Fruit fly (Drosophila melanogaster) whole organism, embryonic: ENCODE measurements around the gene CG13008.

Experiments
- Abd-B ChIP-seq: fragments of 200-800 bp; sonication (Bioruptor generic); optimal IDR thresholded peaks from 2 replicates; lab custom pipeline; 2018; ENCODE audit warnings: missing biosample characterization, mild to moderate bottlenecking, missing genetic modification characterization, moderate library complexity
- Asciz ChIP-seq: fragments of 200-800 bp; sonication (Bioruptor generic); optimal IDR thresholded peaks from 2 replicates; lab custom pipeline; 2017; ENCODE audit warnings: missing biosample characterization, mild to moderate bottlenecking, missing genetic modification characterization, missing genetic modification reagents
- Bdp1 ChIP-seq: fragments of 200-800 bp; sonication (Bioruptor generic); optimal IDR thresholded peaks from 3 replicates; lab custom pipeline; 2016; ENCODE audit warnings: missing biosample characterization, missing genetic modification characterization
- Bgb ChIP-seq: fragments of 200-800 bp; sonication (Bioruptor generic); IDR thresholded peaks from 2 replicates; pipeline ENCODE4 v1.3.6; 2022; ENCODE audit warnings: missing biosample characterization, missing genetic modification characterization; ENCODE audit not compliant: partially characterized antibody
- CG10462 ChIP-seq: fragments of 200-800 bp; sonication (Bioruptor generic); optimal IDR thresholded peaks from 2 replicates; lab custom pipeline; 2016; ENCODE audit warnings: missing biosample characterization, missing genetic modification characterization
- CG10543 ChIP-seq: fragments of 200-800 bp; sonication (Bioruptor generic); optimal IDR thresholded peaks from 3 replicates; lab custom pipeline; 2017; ENCODE audit warnings: missing biosample characterization, mild to moderate bottlenecking, missing genetic modification characterization, moderate library complexity
- CG10979 ChIP-seq: fragments of 200-800 bp; sonication (Bioruptor generic); optimal IDR thresholded peaks from 2 replicates; lab custom pipeline; 2018; ENCODE audit warnings: missing biosample characterization, mild to moderate bottlenecking, missing genetic modification characterization, moderate library complexity
- CG11695 ChIP-seq: fragments of 200-800 bp; sonication (Bioruptor generic); IDR thresholded peaks from 3 replicates; pipeline ENCODE4 v1.3.6; 2022; ENCODE audit warnings: missing biosample characterization, missing genetic modification characterization
- CG12659 ChIP-seq: fragments of 200-800 bp; sonication (Bioruptor generic); optimal IDR thresholded peaks from 3 replicates; lab custom pipeline; 2017; ENCODE audit warnings: mild to moderate bottlenecking, missing biosample characterization, missing genetic modification reagents, missing genetic modification characterization
- CG12744 ChIP-seq: fragments of 200-800 bp; sonication (Bioruptor generic); optimal IDR thresholded peaks from 2 replicates; lab custom pipeline; 2016; ENCODE audit warnings: missing biosample characterization, missing genetic modification characterization
- CG13296 ChIP-seq: fragments of 200-800 bp; sonication (Bioruptor generic); optimal IDR thresholded peaks from 3 replicates; lab custom pipeline; 2018; ENCODE audit warnings: missing biosample characterization, mild to moderate bottlenecking, missing genetic modification characterization
- CG13424 ChIP-seq: fragments of 200-800 bp; sonication (Bioruptor generic); optimal IDR thresholded peaks from 2 replicates; lab custom pipeline; 2019; ENCODE audit warnings: missing biosample characterization, mild to moderate bottlenecking, missing genetic modification characterization, moderate library complexity
- CG16815 ChIP-seq: fragments of 200-800 bp; sonication (Bioruptor generic); optimal IDR thresholded peaks from 3 replicates; lab custom pipeline; 2017; ENCODE audit warnings: missing biosample characterization, mild to moderate bottlenecking, missing genetic modification characterization
- CG2120 ChIP-seq: fragments of 200-800 bp; sonication (Bioruptor generic); optimal IDR thresholded peaks from 3 replicates; lab custom pipeline; 2016; ENCODE audit warnings: missing biosample characterization, missing genetic modification characterization
- CG2199 ChIP-seq: fragments of 200-800 bp; sonication (Bioruptor generic); IDR thresholded peaks from 3 replicates; pipeline ENCODE4 v1.3.6; 2022; ENCODE audit warnings: missing biosample characterization, missing genetic modification characterization
- CG32767 ChIP-seq: fragments of 200-800 bp; sonication (Bioruptor generic); IDR thresholded peaks from 2 replicates; pipeline ENCODE4 v1.3.6; 2022; ENCODE audit warnings: missing biosample characterization, missing genetic modification characterization
- CG32772 ChIP-seq: fragments of 200-800 bp; sonication (Bioruptor generic); IDR thresholded peaks from 2 replicates; pipeline ENCODE4 v1.3.6; 2022; ENCODE audit warnings: missing biosample characterization, missing genetic modification characterization
- CG3407 ChIP-seq: fragments of 200-800 bp; sonication (Bioruptor generic); optimal IDR thresholded peaks from 2 replicates; lab custom pipeline; 2018; ENCODE audit warnings: missing biosample characterization, mild to moderate bottlenecking, missing genetic modification characterization
- CG6254 ChIP-seq: fragments of 200-800 bp; sonication (Bioruptor generic); optimal IDR thresholded peaks from 3 replicates; lab custom pipeline; 2017; ENCODE audit warnings: mild to moderate bottlenecking, missing biosample characterization, missing genetic modification reagents, missing genetic modification characterization
- CG7357 ChIP-seq: fragments of 200-800 bp; sonication (Bioruptor generic); IDR thresholded peaks from 3 replicates; pipeline ENCODE4 v1.3.6; 2022; ENCODE audit warnings: missing biosample characterization, missing genetic modification characterization
- CG8765 ChIP-seq: fragments of 200-800 bp; sonication (Bioruptor generic); IDR thresholded peaks from 2 replicates; pipeline ENCODE4 v1.3.6; 2022; ENCODE audit warnings: missing biosample characterization, missing genetic modification characterization
- Deaf1 ChIP-seq: fragments of 200-800 bp; optimal IDR thresholded peaks from 3 replicates; lab custom pipeline; 2019; ENCODE audit warnings: missing biosample characterization, mild to moderate bottlenecking, missing genetic modification characterization, moderate library complexity
- Hr51 ChIP-seq, 2 experiments: fragments of 200-800 bp; sonication (Bioruptor generic); optimal IDR thresholded peaks; 2 replicates in 1 of 2; 3 replicates in 1 of 2; lab custom pipeline; 2016 to 2018; ENCODE audit warnings: missing biosample characterization in 2 of 2, missing genetic modification characterization in 2 of 2, mild to moderate bottlenecking in 1 of 2, moderate library complexity in 1 of 2
- Hr78 ChIP-seq, 2 experiments: fragments of 200-800 bp in 1 of 2; fragments of >200 bp in 1 of 2; sonication (Bioruptor generic) in 1 of 2; optimal IDR thresholded peaks; 2 replicates each; lab custom pipeline; 2017 to 2019; ENCODE audit warnings: missing biosample characterization in 2 of 2, missing genetic modification characterization in 2 of 2, mild to moderate bottlenecking in 1 of 2, moderate library complexity in 1 of 2
- Med ChIP-seq: fragments of 200-800 bp; sonication (Bioruptor generic); peaks from one replicate; lab custom pipeline; 2016; ENCODE audit warnings: missing biosample characterization, missing genetic modification characterization, mild to moderate bottlenecking, inconsistent platforms, moderate library complexity
- Side ChIP-seq: fragments of 200-800 bp; sonication (Bioruptor generic); optimal IDR thresholded peaks from 2 replicates; lab custom pipeline; 2016; ENCODE audit warnings: missing biosample characterization, missing genetic modification characterization
- Sry-δ ChIP-seq: fragments of 200-800 bp; sonication (Bioruptor generic); optimal IDR thresholded peaks from 2 replicates; lab custom pipeline; 2016; ENCODE audit warnings: missing biosample characterization, missing genetic modification characterization
- Xrp1 ChIP-seq: fragments of 200-800 bp; sonication (Bioruptor generic); IDR thresholded peaks from 2 replicates; pipeline ENCODE4 v1.3.6; 2022; ENCODE audit warnings: missing biosample characterization, missing genetic modification characterization
- ac ChIP-seq: fragments of 200-800 bp; sonication (Bioruptor generic); optimal IDR thresholded peaks from 3 replicates; lab custom pipeline; 2017; ENCODE audit warnings: missing biosample characterization, mild to moderate bottlenecking, missing genetic modification characterization
- az2 ChIP-seq: fragments of 200-800 bp; sonication (Bioruptor generic); optimal IDR thresholded peaks from 3 replicates; lab custom pipeline; 2016; ENCODE audit warnings: missing biosample characterization, missing genetic modification characterization
- br ChIP-seq: fragments of >200 bp; optimal IDR thresholded peaks from 2 replicates; lab custom pipeline; 2017
- cg ChIP-seq: fragments of 200-800 bp; sonication (Bioruptor generic); optimal IDR thresholded peaks from 3 replicates; lab custom pipeline; 2019; ENCODE audit warnings: missing biosample characterization, mild to moderate bottlenecking, missing genetic modification characterization, moderate library complexity
- chn ChIP-seq: fragments of 200-800 bp; sonication (Bioruptor generic); optimal IDR thresholded peaks from 2 replicates; lab custom pipeline; 2016; ENCODE audit warnings: missing biosample characterization, missing genetic modification characterization
- crol ChIP-seq: fragments of 200-800 bp; sonication (Bioruptor generic); IDR thresholded peaks from 2 replicates; pipeline ENCODE4 v1.3.6; 2022; ENCODE audit warnings: missing biosample characterization, missing genetic modification characterization
- crp ChIP-seq, 2 experiments: fragments of 200-800 bp; sonication (Bioruptor generic); optimal IDR thresholded peaks; 2 replicates in 1 of 2; 3 replicates in 1 of 2; lab custom pipeline; 2017; ENCODE audit warnings: missing biosample characterization in 2 of 2, missing genetic modification characterization in 2 of 2, mild to moderate bottlenecking in 1 of 2, moderate library complexity in 1 of 2
- gsb ChIP-seq: fragments of 200-800 bp; sonication (Bioruptor generic); IDR thresholded peaks from 2 replicates; pipeline ENCODE4 v1.3.6; 2022; ENCODE audit warnings: missing biosample characterization, missing genetic modification characterization
- lilli ChIP-seq: fragments of 200-800 bp; sonication (Bioruptor generic); optimal IDR thresholded peaks from 3 replicates; lab custom pipeline; 2016; ENCODE audit warnings: missing biosample characterization, missing genetic modification characterization
- lov ChIP-seq, 2 experiments: fragments of 200-800 bp in 1 of 2; fragments of >200 bp in 1 of 2; sonication (Bioruptor generic) in 1 of 2; IDR thresholded peaks in 1 of 2; optimal IDR thresholded peaks in 1 of 2; 2 replicates in 1 of 2; 3 replicates in 1 of 2; pipeline versions ENCODE4 v1.3.6 to Lab custom; 2017 to 2022; ENCODE audit warnings: missing biosample characterization in 1 of 2, missing genetic modification characterization in 1 of 2
- mld ChIP-seq: fragments of 200-800 bp; sonication (Bioruptor generic); IDR thresholded peaks from 3 replicates; pipeline ENCODE4 v1.3.6; 2022; ENCODE audit warnings: missing biosample characterization, missing genetic modification characterization; ENCODE audit not compliant: partially characterized antibody
- psq ChIP-seq: fragments of 200-800 bp; sonication (Bioruptor generic); optimal IDR thresholded peaks from 2 replicates; lab custom pipeline; 2017; ENCODE audit warnings: missing biosample characterization, missing genetic modification characterization
- run ChIP-seq: fragments of 200-800 bp; sonication (Bioruptor generic); optimal IDR thresholded peaks from 3 replicates; lab custom pipeline; 2018; ENCODE audit warnings: missing biosample characterization, mild to moderate bottlenecking, missing genetic modification characterization
- sc ChIP-seq, 3 experiments: fragments of >200 bp in 2 of 3; fragments of 200-800 bp in 1 of 3; sonication (Bioruptor generic) in 1 of 3; optimal IDR thresholded peaks; 2 replicates in 2 of 3; 3 replicates in 1 of 3; lab custom pipeline; 2017; ENCODE audit warnings: mild to moderate bottlenecking in 1 of 3, missing biosample characterization in 1 of 3, missing genetic modification characterization in 1 of 3, missing genetic modification reagents in 1 of 3
- seq ChIP-seq: fragments of 200-800 bp; sonication (Bioruptor generic); IDR thresholded peaks from 2 replicates; pipeline ENCODE4 v1.3.6; 2022; ENCODE audit warnings: missing biosample characterization, missing genetic modification characterization
- sima ChIP-seq: fragments of 200-800 bp; sonication (Bioruptor generic); optimal IDR thresholded peaks from 2 replicates; lab custom pipeline; 2016; ENCODE audit warnings: missing biosample characterization, missing genetic modification characterization
- sob ChIP-seq: fragments of 200-800 bp; sonication (Bioruptor generic); IDR thresholded peaks from 2 replicates; pipeline ENCODE4 v1.3.6; 2022; ENCODE audit warnings: missing biosample characterization, missing genetic modification characterization
- sqz ChIP-seq: fragments of 200-800 bp; sonication (Bioruptor generic); optimal IDR thresholded peaks from 3 replicates; lab custom pipeline; 2018; ENCODE audit warnings: missing biosample characterization, mild to moderate bottlenecking, missing genetic modification characterization
- zfh1 ChIP-seq: fragments of 200-800 bp; sonication (Bioruptor generic); IDR thresholded peaks from 3 replicates; pipeline ENCODE4 v1.3.6; 2022; ENCODE audit warnings: missing biosample characterization, missing genetic modification characterization

The CG13008 gene

DNA sequence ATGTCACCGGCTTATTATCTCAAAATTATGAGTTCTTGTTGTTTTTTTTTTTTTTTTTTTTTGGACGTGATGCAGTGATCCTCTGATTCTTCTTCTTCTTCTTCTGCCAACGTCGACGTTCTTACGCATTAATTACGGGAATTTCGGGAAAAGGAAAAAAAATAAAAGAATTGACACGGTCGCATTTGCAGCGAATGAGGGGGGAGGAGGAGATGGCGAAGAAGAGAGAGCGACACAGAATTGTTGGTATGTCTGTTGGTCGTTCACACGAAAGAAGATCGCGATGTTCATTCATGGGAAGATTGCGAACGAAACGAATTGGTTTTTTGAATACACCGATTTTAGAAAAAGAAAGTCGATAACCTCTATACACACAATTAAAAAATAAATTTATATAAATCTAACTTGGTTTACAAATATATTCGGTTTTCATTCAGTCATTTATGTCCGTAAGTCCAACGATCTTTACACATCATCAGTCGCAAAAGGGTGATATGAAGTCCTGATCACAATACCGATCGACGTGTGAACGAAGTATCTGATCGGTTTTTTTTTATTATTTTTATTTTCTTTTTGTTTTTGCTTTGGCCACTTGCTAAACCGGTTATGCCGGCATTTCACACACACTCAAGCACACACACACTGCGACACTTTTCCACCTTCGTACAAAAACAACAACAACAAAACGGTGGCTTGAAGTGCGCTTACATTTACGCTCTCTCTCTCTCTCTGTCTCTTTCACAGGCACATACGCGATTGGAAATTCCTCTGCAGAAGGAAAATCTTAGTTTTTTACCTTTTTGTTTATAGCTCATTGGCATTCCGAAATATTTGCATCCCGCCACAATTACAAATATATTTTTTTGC lies 39.8 kb downstream of the CG13008 start (continued):
- TF ChIP-seq az2 (GFP tag; lab: Kevin White, UChicago), result peak; percentile 56
- no peak for TF ChIP-seq psq (GFP tag; lab: Kevin White, UChicago)
- no peak for TF ChIP-seq sc (optimal IDR thresholded peaks at IDR 0.05; lab: Kevin White, UChicago)
- TF ChIP-seq sc (GFP tag; optimal IDR thresholded peaks at IDR 0.05; lab: Kevin White, UChicago), result peak; percentile 61
- no peak for TF ChIP-seq br (lab: Kevin White, UChicago)
- peak; percentile 67 for TF ChIP-seq Xrp1 (GFP tag; lab: Robert Waterston, UW)
- peak; percentile 58 for TF ChIP-seq sob (GFP tag; lab: Robert Waterston, UW)
- TF ChIP-seq CG2120 (GFP tag; lab: Kevin White, UChicago), result peak; percentile 45
- TF ChIP-seq CG11695 (GFP tag; lab: Robert Waterston, UW), result peak; percentile 63
- peak; percentile 49 for TF ChIP-seq ac (GFP tag; lab: Kevin White, UChicago)
- TF ChIP-seq Asciz (GFP tag; lab: Kevin White, UChicago), result peak; percentile 66
- TF ChIP-seq lilli (GFP tag; lab: Kevin White, UChicago), result peak; percentile 65
- no peak for TF ChIP-seq Bgb
- no peak for TF ChIP-seq sima (GFP tag; lab: Kevin White, UChicago)
- TF ChIP-seq cg (GFP tag; lab: Kevin White, UChicago), result peak; percentile 80
- no peak for TF ChIP-seq lov (optimal IDR thresholded peaks at IDR 0.05; lab: Kevin White, UChicago)
- TF ChIP-seq lov (GFP tag; IDR thresholded peaks at IDR 0.05; lab: Robert Waterston, UW), result 0 out of 3 replicates have a peak, but pooled peaks have one; percentile 27
- TF ChIP-seq chn, result peak; percentile 40
- peak; percentile 14 for TF ChIP-seq CG16815 (GFP tag; lab: Kevin White, UChicago)
- TF ChIP-seq CG10543 (GFP tag; lab: Kevin White, UChicago), result peak; percentile 68
- peak; percentile 70 for TF ChIP-seq CG6254 (GFP tag; lab: Kevin White, UChicago)
- peak; percentile 65 for TF ChIP-seq crol (GFP tag; lab: Robert Waterston, UW)
- peak in 1 of 2 experiments; percentile 1 for TF ChIP-seq Hr78 (GFP tag; optimal IDR thresholded peaks at IDR 0.05; lab: Kevin White, UChicago)
- peak; percentile 85 for TF ChIP-seq Med (GFP tag; lab: Kevin White, UChicago)
- TF ChIP-seq mld (GFP tag; lab: Robert Waterston, UW), result no peak
- TF ChIP-seq crp (GFP tag; optimal IDR thresholded peaks at IDR 0.05; lab: Kevin White, UChicago), result peak in 1 of 2 experiments; percentile 4
- TF ChIP-seq CG10979 (tag; lab: Kevin White, UChicago), result peak; percentile 86
- peak; percentile 97 for TF ChIP-seq sqz
- peak; percentile 82 for TF ChIP-seq CG13296 (GFP tag; lab: Kevin White, UChicago)
- TF ChIP-seq Sry-δ (GFP tag; lab: Kevin White, UChicago), result no peak
- TF ChIP-seq run (tag; lab: Kevin White, UChicago), result peak; percentile 48
- peak; percentile 49 for TF ChIP-seq Deaf1 (tag; lab: Kevin White, UChicago)
- no peak for TF ChIP-seq Side (GFP tag; lab: Kevin White, UChicago)
- TF ChIP-seq CG3407 (GFP tag; lab: Kevin White, UChicago), result peak; percentile 58
- TF ChIP-seq CG10462 (GFP tag; lab: Kevin White, UChicago), result peak; percentile 59
- no peak for TF ChIP-seq gsb (GFP tag; lab: Robert Waterston, UW)
- TF ChIP-seq Abd-B (GFP tag; lab: Kevin White, UChicago), result peak; percentile 50
- TF ChIP-seq zfh1, result peak; percentile 75
- peak; percentile 68 for TF ChIP-seq seq (GFP tag; lab: Robert Waterston, UW)
- TF ChIP-seq Bdp1 (GFP tag; lab: Kevin White, UChicago), result peak; percentile 30
- no peak for TF ChIP-seq CG8765 (GFP tag; lab: Robert Waterston, UW)
- peak; percentile 86 for TF ChIP-seq CG13424 (tag; lab: Kevin White, UChicago)
- peak; percentile 81 for TF ChIP-seq CG12659 (GFP tag; lab: Kevin White, UChicago)
- peak; percentile 5 for TF ChIP-seq CG12744 (GFP tag; lab: Kevin White, UChicago)
- peak; percentile 44; the same call in 2 of the 3 replicates for TF ChIP-seq CG7357 (GFP tag; lab: Robert Waterston, UW)
- TF ChIP-seq CG32772 (GFP tag; lab: Robert Waterston, UW), result no peak
- TF ChIP-seq Hr51 (GFP tag; optimal IDR thresholded peaks at IDR 0.05; lab: Kevin White, UChicago), result peak in 1 of 2 experiments; percentile 81
- TF ChIP-seq CG2199 (GFP tag; lab: Robert Waterston, UW), result no peak
- TF ChIP-seq CG32767 (GFP tag; lab: Robert Waterston, UW), result peak; percentile 39; the same call in 1 of the 2 replicates
